Worm (Caenorhabditis elegans) whole organism, L4 larva: ENCODE data around the gene mab-21.

Experiments used
- F10B5.3 ChIP-seq: sonication (generic microtip); optimal IDR thresholded peaks from 2 replicates; lab custom pipeline; 2016; ENCODE audit warnings: mild to moderate bottlenecking, missing genetic modification characterization, missing compliant biosample characterization
- F26F4.8 ChIP-seq: fragments of 200-800 bp; sonication (Bioruptor generic); conservative IDR thresholded peaks from 2 replicates; pipeline ENCODE4 v1.3.6; 2022; ENCODE audit warnings: missing genetic modification characterization, missing compliant biosample characterization
- F37D6.2 ChIP-seq: sonication (generic microtip); optimal IDR thresholded peaks from 2 replicates; lab custom pipeline; 2016; ENCODE audit warnings: mild to moderate bottlenecking, missing genetic modification characterization, missing compliant biosample characterization
- F44E2.7 ChIP-seq: fragments of 200-800 bp; sonication (Bioruptor generic); IDR thresholded peaks from 2 replicates; pipeline ENCODE4 v2.1.2; 2022; ENCODE audit warnings: missing genetic modification characterization, missing compliant biosample characterization
- F49E8.2 ChIP-seq: sonication (generic microtip); optimal IDR thresholded peaks from 2 replicates; lab custom pipeline; 2016; ENCODE audit warnings: missing compliant biosample characterization, mild to moderate bottlenecking, missing genetic modification characterization, borderline replicate concordance
- R02D3.7 ChIP-seq: fragments of 150-350 bp; sonication (generic microtip); optimal IDR thresholded peaks from 3 replicates; lab custom pipeline; 2014; ENCODE audit warnings: missing biosample characterization, missing genetic modification characterization
- T20F7.1 ChIP-seq: fragments of 200-800 bp; sonication (Bioruptor generic); optimal IDR thresholded peaks from 2 replicates; lab custom pipeline; 2018; ENCODE audit warnings: mild to moderate bottlenecking, missing genetic modification characterization, missing compliant biosample characterization
- Y5F2A.4 ChIP-seq: fragments of 200-800 bp; sonication (Bioruptor generic); optimal IDR thresholded peaks from 2 replicates; lab custom pipeline; 2018; ENCODE audit warnings: mild to moderate bottlenecking, missing genetic modification characterization, missing compliant biosample characterization
- arid-1 ChIP-seq: fragments of 200-800 bp; sonication (Bioruptor generic); conservative IDR thresholded peaks from 2 replicates; pipeline ENCODE4 v1.3.6; 2022; ENCODE audit warnings: missing genetic modification reagents, missing genetic modification characterization, missing compliant biosample characterization
- attf-4 ChIP-seq: sonication (generic microtip); optimal IDR thresholded peaks from 3 replicates; lab custom pipeline; 2017; ENCODE audit warnings: missing biosample characterization, missing genetic modification characterization
- ceh-20 ChIP-seq: fragments of 200-800 bp; sonication (Bioruptor generic); IDR thresholded peaks from 2 replicates; pipeline ENCODE4 v1.3.6; 2022; ENCODE audit warnings: missing genetic modification reagents, missing genetic modification characterization, missing compliant biosample characterization
- ceh-32 ChIP-seq: sonication (generic microtip); optimal IDR thresholded peaks from 2 replicates; lab custom pipeline; 2016; ENCODE audit warnings: mild to moderate bottlenecking, missing genetic modification characterization, missing compliant biosample characterization; ENCODE audit not compliant: poor library complexity
- daf-12 ChIP-seq: fragments of 150-350 bp; optimal IDR thresholded peaks from 2 replicates; lab custom pipeline; 2014; ENCODE audit warnings: missing biosample characterization, missing genetic modification reagents, missing genetic modification characterization
- daf-16 ChIP-seq, 3 experiments: sonication (generic microtip); optimal IDR thresholded peaks; 2 replicates each; lab custom pipeline; 2016 to 2017; ENCODE audit warnings: missing genetic modification characterization in 3 of 3, missing genetic modification reagents in 3 of 3, mild to moderate bottlenecking in 2 of 3, missing compliant biosample characterization in 2 of 3, missing biosample characterization in 1 of 3, moderate library complexity in 1 of 3
- daf-19 ChIP-seq: fragments of 200-800 bp; sonication (Bioruptor generic); conservative IDR thresholded peaks from 2 replicates; pipeline ENCODE4 v1.3.6; 2022; ENCODE audit warnings: missing genetic modification characterization, missing compliant biosample characterization
- dmd-9 ChIP-seq: fragments of 200-800 bp; sonication (Bioruptor generic); IDR thresholded peaks from 2 replicates; pipeline ENCODE4 v1.3.6; 2022; ENCODE audit warnings: missing genetic modification reagents, missing genetic modification characterization, missing compliant biosample characterization
- dpl-1 ChIP-seq: fragments of 150-350 bp; optimal IDR thresholded peaks from 2 replicates; lab custom pipeline; 2014; ENCODE audit warnings: missing biosample characterization, missing genetic modification reagents, missing genetic modification characterization
- egl-27 ChIP-seq: sonication (generic microtip); optimal IDR thresholded peaks from 3 replicates; lab custom pipeline; 2017; ENCODE audit warnings: missing biosample characterization, missing genetic modification reagents, missing genetic modification characterization
- fkh-10 ChIP-seq: fragments of 150-350 bp; optimal IDR thresholded peaks from 2 replicates; lab custom pipeline; 2014; ENCODE audit warnings: missing biosample characterization, missing genetic modification reagents, missing genetic modification characterization
- fos-1 ChIP-seq: fragments of 150-350 bp; optimal IDR thresholded peaks from 2 replicates; lab custom pipeline; 2014; ENCODE audit warnings: missing biosample characterization, missing genetic modification characterization
- hlh-11 ChIP-seq: fragments of 200-800 bp; sonication (Bioruptor generic); optimal IDR thresholded peaks from 2 replicates; lab custom pipeline; 2018; ENCODE audit warnings: mild to moderate bottlenecking, missing genetic modification characterization, missing compliant biosample characterization
- hlh-30 ChIP-seq: sonication (generic microtip); optimal IDR thresholded peaks from 2 replicates; lab custom pipeline; 2017; ENCODE audit warnings: antibody characterized with exemption, mild to moderate bottlenecking, missing genetic modification characterization, missing compliant biosample characterization; ENCODE audit not compliant: insufficient read depth
- lim-7 ChIP-seq: fragments of 200-800 bp; sonication (Bioruptor generic); IDR thresholded peaks from 2 replicates; pipeline ENCODE4 v1.3.6; 2022; ENCODE audit warnings: missing genetic modification characterization, missing compliant biosample characterization
- lin-1 ChIP-seq: fragments of 200-800 bp; sonication (Bioruptor generic); IDR thresholded peaks from 2 replicates; pipeline ENCODE4 v1.3.6; 2022; ENCODE audit warnings: missing genetic modification reagents, missing genetic modification characterization, missing compliant biosample characterization
- lin-15B ChIP-seq: fragments of 150-350 bp; sonication (generic microtip); optimal IDR thresholded peaks from 3 replicates; lab custom pipeline; 2014; ENCODE audit warnings: missing biosample characterization, missing genetic modification characterization
- lin-29 ChIP-seq: fragments of 200-800 bp; sonication (Bioruptor generic); IDR thresholded peaks from 2 replicates; pipeline ENCODE4 v1.3.6; 2022; ENCODE audit warnings: missing genetic modification reagents, missing genetic modification characterization, missing compliant biosample characterization
- lin-38 ChIP-seq: fragments of 200-800 bp; sonication (Bioruptor generic); IDR thresholded peaks from 2 replicates; pipeline ENCODE4 v1.3.6; 2022; ENCODE audit warnings: missing genetic modification reagents, missing genetic modification characterization, missing compliant biosample characterization
- lir-3 ChIP-seq: sonication (generic microtip); optimal IDR thresholded peaks from 2 replicates; lab custom pipeline; 2016; ENCODE audit warnings: mild to moderate bottlenecking, missing genetic modification characterization, missing compliant biosample characterization
- madf-5 ChIP-seq, 2 experiments: fragments of 200-800 bp; sonication (Bioruptor generic); IDR thresholded peaks; 2 replicates each; pipeline ENCODE4 v1.3.6; 2022; ENCODE audit warnings: missing compliant biosample characterization in 2 of 2, missing genetic modification characterization in 2 of 2
- madf-9 ChIP-seq: fragments of 200-800 bp; sonication (Bioruptor generic); conservative IDR thresholded peaks from 2 replicates; pipeline ENCODE4 v1.3.6; 2022; ENCODE audit warnings: missing genetic modification reagents, missing genetic modification characterization, missing compliant biosample characterization
- mdt-29 ChIP-seq: fragments of 200-800 bp; sonication (Bioruptor generic); IDR thresholded peaks from 2 replicates; pipeline ENCODE4 v1.3.6; 2022; ENCODE audit warnings: missing genetic modification reagents, missing genetic modification characterization, missing compliant biosample characterization
- mxl-2 ChIP-seq: fragments of 200-800 bp; sonication (Bioruptor generic); conservative IDR thresholded peaks from 2 replicates; pipeline ENCODE4 v1.3.6; 2022; ENCODE audit warnings: missing genetic modification reagents, missing genetic modification characterization, missing compliant biosample characterization
- mxl-3 ChIP-seq: fragments of 200-800 bp; sonication (Bioruptor generic); optimal IDR thresholded peaks from 2 replicates; lab custom pipeline; 2018; ENCODE audit warnings: mild to moderate bottlenecking, missing genetic modification characterization, missing compliant biosample characterization
- nhr-10 ChIP-seq: fragments of 150-350 bp; optimal IDR thresholded peaks from 2 replicates; lab custom pipeline; 2014; ENCODE audit warnings: missing biosample characterization, missing genetic modification characterization
- nhr-25 ChIP-seq: sonication (generic microtip); optimal IDR thresholded peaks from 2 replicates; lab custom pipeline; 2017; ENCODE audit warnings: missing genetic modification characterization, mild to moderate bottlenecking, missing compliant biosample characterization, antibody characterized with exemption, moderate library complexity, borderline replicate concordance; ENCODE audit not compliant: insufficient read depth
- nhr-28 ChIP-seq: fragments of 150-350 bp; optimal IDR thresholded peaks from 2 replicates; lab custom pipeline; 2014; ENCODE audit warnings: missing biosample characterization, missing genetic modification characterization
- nhr-42 ChIP-seq: fragments of 200-800 bp; sonication (Bioruptor generic); IDR thresholded peaks from 2 replicates; pipeline ENCODE4 v1.3.6; 2022; ENCODE audit warnings: missing genetic modification characterization, missing compliant biosample characterization
- nhr-76 ChIP-seq: fragments of 150-350 bp; optimal IDR thresholded peaks from 2 replicates; lab custom pipeline; 2014; ENCODE audit warnings: missing biosample characterization, missing genetic modification characterization
- pha-4 ChIP-seq, 2 experiments: fragments of 150-350 bp in 1 of 2; fragments of 200-800 bp in 1 of 2; sonication (Bioruptor generic) in 1 of 2; IDR thresholded peaks in 1 of 2; optimal IDR thresholded peaks in 1 of 2; 2 replicates each; pipeline versions ENCODE4 v1.3.6 to Lab custom; 2014 to 2022; ENCODE audit warnings: missing genetic modification characterization in 2 of 2, missing genetic modification reagents in 2 of 2, missing biosample characterization in 1 of 2, missing compliant biosample characterization in 1 of 2
- php-3 ChIP-seq: fragments of 200-800 bp; sonication (Bioruptor generic); IDR thresholded peaks from 2 replicates; pipeline ENCODE4 v1.3.6; 2022; ENCODE audit warnings: missing genetic modification reagents, missing genetic modification characterization, missing compliant biosample characterization
- rbr-2 ChIP-seq: sonication (generic microtip); optimal IDR thresholded peaks from 2 replicates; lab custom pipeline; 2016; ENCODE audit warnings: missing genotype, missing genetic modification characterization, missing compliant biosample characterization
- skn-1 ChIP-seq: fragments of 150-350 bp; optimal IDR thresholded peaks from 2 replicates; lab custom pipeline; 2014; ENCODE audit warnings: missing biosample characterization, missing genetic modification characterization
- snpc-4 ChIP-seq: fragments of 150-350 bp; optimal IDR thresholded peaks from 2 replicates; lab custom pipeline; 2014; ENCODE audit warnings: missing biosample characterization, missing genetic modification characterization
- spr-3 ChIP-seq: fragments of 200-800 bp; sonication (Bioruptor generic); optimal IDR thresholded peaks from 2 replicates; lab custom pipeline; 2018; ENCODE audit warnings: mild to moderate bottlenecking, missing genetic modification characterization, missing compliant biosample characterization
- unc-62 ChIP-seq, 3 experiments: fragments of 150-350 bp in 1 of 3; sonication (generic microtip); optimal IDR thresholded peaks in 2 of 3; peaks in 1 of 3; 1 replicate in 1 of 3; 2 replicates in 2 of 3; lab custom pipeline; 2014 to 2017; ENCODE audit warnings: missing biosample characterization in 3 of 3, missing genetic modification characterization in 3 of 3, missing genetic modification reagents in 3 of 3, missing genotype in 1 of 3
- zag-1 ChIP-seq: fragments of 150-350 bp; optimal IDR thresholded peaks from 2 replicates; lab custom pipeline; 2014; ENCODE audit warnings: missing biosample characterization, missing genetic modification characterization
- zfp-2 ChIP-seq: sonication (generic microtip); optimal IDR thresholded peaks from 2 replicates; lab custom pipeline; 2016; ENCODE audit warnings: mild to moderate bottlenecking, missing genetic modification characterization, missing compliant biosample characterization
- zfp-3 ChIP-seq: fragments of 200-800 bp; sonication (Bioruptor generic); conservative IDR thresholded peaks from 2 replicates; pipeline ENCODE4 v1.3.6; 2022; ENCODE audit warnings: missing genetic modification reagents, missing genetic modification characterization, missing compliant biosample characterization
- ztf-11 ChIP-seq: fragments of 150-350 bp; optimal IDR thresholded peaks from 2 replicates; lab custom pipeline; 2014; ENCODE audit warnings: missing biosample characterization, missing genetic modification characterization

mab-21 gene

ce11 chrIII:4560393-4560890 is 40.1 kb upstream of the mab-21 start:
- no peak for TF ChIP-seq nhr-42 (GFP tag; lab: Robert Waterston, UW)
- TF ChIP-seq T20F7.1: no peak
- TF ChIP-seq R02D3.7 (tag; lab: Kevin White, UChicago): no peak
- peak in 1 of 2 experiments; percentile 63 for TF ChIP-seq daf-16 (GFP tag; optimal IDR thresholded peaks at IDR 0.05; lab: Kevin White, UChicago)
- TF ChIP-seq daf-16 (tag; optimal IDR thresholded peaks at IDR 0.05; lab: Kevin White, UChicago): peak; percentile 53
- TF ChIP-seq fkh-10 (GFP tag; lab: Kevin White, UChicago): no peak
- TF ChIP-seq F44E2.7 (GFP tag; lab: Robert Waterston, UW): no peak
- no peak for TF ChIP-seq nhr-76 (tag; lab: Kevin White, UChicago)
- TF ChIP-seq lim-7: no peak
- TF ChIP-seq nhr-25 (tag; lab: Kevin White, UChicago): peak; percentile 91
- peak; percentile 59 for TF ChIP-seq F37D6.2 (tag; lab: Kevin White, UChicago)
- TF ChIP-seq nhr-10: peak; percentile 21
- peak; percentile 90 for TF ChIP-seq mxl-3 (GFP tag; lab: Kevin White, UChicago)
- TF ChIP-seq madf-9 (GFP tag; lab: Robert Waterston, UW): peak; percentile 91
- TF ChIP-seq lin-38 (GFP tag; lab: Robert Waterston, UW): peak; percentile 51
- no peak for TF ChIP-seq ceh-32
- 0 out of 2 replicates have a peak, but pooled peaks have one; percentile 44 for TF ChIP-seq lin-29
- no peak for TF ChIP-seq daf-19
- peak; percentile 72 for TF ChIP-seq rbr-2 (tag; lab: Kevin White, UChicago)
- TF ChIP-seq Y5F2A.4 (GFP tag; lab: Kevin White, UChicago): no peak
- no peak for TF ChIP-seq egl-27 (tag; lab: Kevin White, UChicago)
- TF ChIP-seq arid-1 (GFP tag; lab: Robert Waterston, UW): peak; percentile 39
- TF ChIP-seq mdt-29: no peak
- TF ChIP-seq unc-62 (GFP tag; optimal IDR thresholded peaks at IDR 0.05 in 1 of 2; lab: Kevin White, UChicago): peak in 1 of 2 experiments; percentile 86
- TF ChIP-seq unc-62 (tag; optimal IDR thresholded peaks at IDR 0.05; lab: Kevin White, UChicago): no peak
- no peak for TF ChIP-seq madf-5 (GFP tag; IDR thresholded peaks at IDR 0.05; lab: Robert Waterston, UW)
- peak; percentile 84 for TF ChIP-seq hlh-30 (tag; lab: Kevin White, UChicago)
- TF ChIP-seq zfp-2 (tag; lab: Kevin White, UChicago): no peak
- TF ChIP-seq ceh-20 (GFP tag; lab: Robert Waterston, UW): 0 out of 2 replicates have a peak, but pooled peaks have one; percentile 26
- no peak for TF ChIP-seq lin-15B
- TF ChIP-seq mxl-2: no peak
- TF ChIP-seq spr-3 (GFP tag; lab: Kevin White, UChicago): no peak
- TF ChIP-seq zfp-3 (GFP tag; lab: Robert Waterston, UW): 0 out of 2 replicates have a peak, but pooled peaks have one; percentile 27
- no peak for TF ChIP-seq F49E8.2 (tag; lab: Kevin White, UChicago)
- TF ChIP-seq hlh-11 (tag; lab: Kevin White, UChicago): peak; percentile 95
- peak; percentile 72 for TF ChIP-seq pha-4 (GFP tag; IDR thresholded peaks at IDR 0.05; lab: Robert Waterston, UW)
- peak; percentile 83 for TF ChIP-seq pha-4 (tag; optimal IDR thresholded peaks at IDR 0.05; lab: Kevin White, UChicago)
- no peak for TF ChIP-seq skn-1 (tag; lab: Kevin White, UChicago)
- no peak for TF ChIP-seq daf-12
- peak; percentile 66; the same call in 1 of the 2 replicates for TF ChIP-seq lin-1 (GFP tag; lab: Robert Waterston, UW)
- TF ChIP-seq F10B5.3 (tag; lab: Kevin White, UChicago): peak; percentile 62
- peak; percentile 75 for TF ChIP-seq nhr-28 (tag; lab: Kevin White, UChicago)
- no peak for TF ChIP-seq dmd-9 (GFP tag; lab: Robert Waterston, UW)
- no peak for TF ChIP-seq lir-3
- TF ChIP-seq dpl-1 (GFP tag; lab: Kevin White, UChicago): peak; percentile 56
- TF ChIP-seq ztf-11 (tag; lab: Kevin White, UChicago): no peak
- no peak for TF ChIP-seq F26F4.8
- no peak for TF ChIP-seq fos-1 (tag; lab: Kevin White, UChicago)
- TF ChIP-seq attf-4 (tag; lab: Kevin White, UChicago): peak; percentile 67
- TF ChIP-seq snpc-4 (tag; lab: Kevin White, UChicago): no peak
- no peak for TF ChIP-seq zag-1
- TF ChIP-seq php-3 (GFP tag; lab: Robert Waterston, UW): 0 out of 2 replicates have a peak, but pooled peaks have one; percentile 39
